Worm (Caenorhabditis elegans) whole organism, young adult: ENCODE measurements around the gene F53F4.7.

Experiments
- F39B2.1 ChIP-seq: fragments of 200-800 bp; sonication (Bioruptor generic); IDR thresholded peaks from 2 replicates; pipeline ENCODE4 v1.3.6; 2022; ENCODE audit warnings: missing genetic modification reagents, missing genetic modification characterization, missing compliant biosample characterization
- F49E8.2 ChIP-seq: sonication (generic microtip); optimal IDR thresholded peaks from 3 replicates; lab custom pipeline; 2017; ENCODE audit warnings: missing genetic modification characterization, mild to moderate bottlenecking, missing compliant biosample characterization, antibody characterized with exemption, moderate library complexity; ENCODE audit not compliant: insufficient read depth
- Y53G8AR.9 ChIP-seq: fragments of 200-800 bp; sonication (Bioruptor generic); conservative IDR thresholded peaks from 2 replicates; pipeline ENCODE4 v1.3.6; 2022; ENCODE audit warnings: missing genetic modification reagents, missing genetic modification characterization, missing compliant biosample characterization
- Y95B8A.8 ChIP-seq: fragments of 200-800 bp; sonication (Bioruptor generic); IDR thresholded peaks from 2 replicates; pipeline ENCODE4 v1.3.6; 2022; ENCODE audit warnings: missing genetic modification reagents, missing genetic modification characterization, missing compliant biosample characterization
- ama-1 ChIP-seq, 3 experiments: fragments of 150-350 bp in 1 of 3; sonication (generic microtip) in 2 of 3; optimal IDR thresholded peaks; 2 replicates each; lab custom pipeline; 2014 to 2018; ENCODE audit warnings: missing biosample characterization in 2 of 3, missing genetic modification characterization in 2 of 3, missing genetic modification reagents in 2 of 3
- dpl-1 ChIP-seq: fragments of 150-350 bp; optimal IDR thresholded peaks from 2 replicates; lab custom pipeline; 2014; ENCODE audit warnings: missing biosample characterization, missing genetic modification reagents, missing genetic modification characterization
- madf-6 ChIP-seq: fragments of 200-800 bp; sonication (Bioruptor generic); IDR thresholded peaks from 2 replicates; pipeline ENCODE4 v1.3.6; 2022; ENCODE audit warnings: missing genetic modification reagents, missing genetic modification characterization, missing compliant biosample characterization
- nfya-1 ChIP-seq: sonication (generic microtip); optimal IDR thresholded peaks from 2 replicates; lab custom pipeline; 2017; ENCODE audit warnings: antibody characterized with exemption, missing compliant biosample characterization, missing genetic modification characterization, borderline replicate concordance; ENCODE audit not compliant: insufficient read depth
- nhr-27 ChIP-seq: fragments of 200-800 bp; sonication (Bioruptor generic); optimal IDR thresholded peaks from 2 replicates; lab custom pipeline; 2018; ENCODE audit warnings: mild to moderate bottlenecking, missing genetic modification characterization, moderate library complexity, missing compliant biosample characterization
- sea-2 ChIP-seq: fragments of 200-800 bp; sonication (Bioruptor generic); IDR thresholded peaks from 2 replicates; pipeline ENCODE4 v1.3.6; 2022; ENCODE audit warnings: missing genetic modification characterization, missing compliant biosample characterization
- ztf-18 ChIP-seq: sonication (generic microtip); optimal IDR thresholded peaks from 2 replicates; lab custom pipeline; 2016; ENCODE audit warnings: missing genotype, mild to moderate bottlenecking, missing genetic modification characterization, missing compliant biosample characterization

DNA sequence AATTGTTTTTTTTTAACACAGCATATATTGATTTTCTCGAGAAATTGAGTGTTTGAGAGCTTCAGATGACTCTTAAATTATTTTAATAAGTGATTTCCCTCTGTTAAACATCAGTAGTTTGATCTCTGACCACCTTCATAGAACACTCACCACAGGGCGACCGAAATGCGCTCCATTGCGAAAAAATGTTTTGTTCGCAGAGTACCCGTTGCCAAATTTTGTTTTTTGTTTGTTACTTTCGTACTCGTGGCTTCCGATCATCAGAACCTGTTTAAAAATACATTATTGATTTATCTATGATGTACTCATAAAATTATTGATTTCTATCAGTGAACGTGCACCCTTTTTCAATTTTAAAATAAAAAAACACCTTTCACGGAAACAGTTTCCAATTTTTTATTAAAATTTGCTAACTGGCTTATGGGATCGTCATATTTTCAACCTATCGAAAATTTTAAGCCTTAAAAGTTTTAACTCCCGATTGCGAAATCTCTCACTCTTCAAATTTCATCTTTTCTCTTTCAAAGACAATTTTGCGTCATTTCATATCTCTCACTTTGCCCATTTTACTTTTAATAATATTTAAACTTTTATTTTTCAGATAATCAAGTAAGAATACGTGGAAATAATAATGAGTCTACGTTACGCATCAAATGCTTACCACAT is 47.0 kb upstream of the F53F4.7 start, which contains the start of gene letm-1:
- TF ChIP-seq ztf-18 (tag; lab: Kevin White, UChicago), result peak; percentile 15
- TF ChIP-seq nhr-27, result no peak
- TF ChIP-seq sea-2, result no peak
- no peak for TF ChIP-seq F39B2.1 (GFP tag; lab: Robert Waterston, UW)
- TF ChIP-seq Y53G8AR.9, result no peak
- no peak for TF ChIP-seq Y95B8A.8 (GFP tag; lab: Robert Waterston, UW)
- TF ChIP-seq dpl-1, result no peak
- no peak for TF ChIP-seq ama-1 (optimal IDR thresholded peaks at IDR 0.05; lab: Kevin White, UChicago)
- TF ChIP-seq ama-1 (GFP tag; optimal IDR thresholded peaks at IDR 0.05; lab: Kevin White, UChicago), result no peak
- no peak for TF ChIP-seq nfya-1 (tag; lab: Kevin White, UChicago)
- 0 out of 2 replicates have a peak, but pooled peaks have one; percentile 18 for TF ChIP-seq madf-6 (GFP tag; lab: Robert Waterston, UW)
- no peak for TF ChIP-seq F49E8.2
